Worm (Caenorhabditis elegans) whole organism, young adult: ENCODE data around the gene T25E4.2.

Experiments used
- B0336.3 ChIP-seq: fragments of 200-800 bp; sonication (Bioruptor generic); IDR thresholded peaks from 2 replicates; pipeline ENCODE4 v1.3.6; 2022; ENCODE audit warnings: missing genetic modification characterization, missing compliant biosample characterization
- C06A6.2 ChIP-seq: fragments of 200-800 bp; sonication (Bioruptor generic); conservative IDR thresholded peaks from 2 replicates; pipeline ENCODE4 v1.3.6; 2022; ENCODE audit warnings: missing genetic modification characterization, missing compliant biosample characterization
- F10E7.11 ChIP-seq: sonication (generic microtip); optimal IDR thresholded peaks from 2 replicates; lab custom pipeline; 2017; ENCODE audit warnings: mild to moderate bottlenecking, missing genetic modification characterization, moderate library complexity, missing compliant biosample characterization
- F33H1.4 ChIP-seq: fragments of 200-800 bp; sonication (Bioruptor generic); IDR thresholded peaks from 2 replicates; pipeline ENCODE4 v1.3.6; 2022; ENCODE audit warnings: missing genetic modification reagents, missing genetic modification characterization, missing compliant biosample characterization
- F39B2.1 ChIP-seq: fragments of 200-800 bp; sonication (Bioruptor generic); IDR thresholded peaks from 2 replicates; pipeline ENCODE4 v1.3.6; 2022; ENCODE audit warnings: missing genetic modification reagents, missing genetic modification characterization, missing compliant biosample characterization
- F49E8.2 ChIP-seq: sonication (generic microtip); optimal IDR thresholded peaks from 3 replicates; lab custom pipeline; 2017; ENCODE audit warnings: missing genetic modification characterization, mild to moderate bottlenecking, missing compliant biosample characterization, antibody characterized with exemption, moderate library complexity; ENCODE audit not compliant: insufficient read depth
- F52B5.7 ChIP-seq: sonication (generic microtip); optimal IDR thresholded peaks from 2 replicates; lab custom pipeline; 2016; ENCODE audit warnings: mild to moderate bottlenecking, missing genetic modification characterization, missing compliant biosample characterization
- F57A8.1 ChIP-seq: fragments of 200-800 bp; sonication (Bioruptor generic); optimal IDR thresholded peaks from 2 replicates; lab custom pipeline; 2018; ENCODE audit warnings: mild to moderate bottlenecking, missing genetic modification characterization, moderate library complexity, missing compliant biosample characterization
- T26A5.8 ChIP-seq: sonication (generic microtip); optimal IDR thresholded peaks from 2 replicates; lab custom pipeline; 2016; ENCODE audit warnings: missing genetic modification characterization, missing compliant biosample characterization
- athp-1 ChIP-seq: sonication (generic microtip); optimal IDR thresholded peaks from 2 replicates; lab custom pipeline; 2017; ENCODE audit warnings: mild to moderate bottlenecking, missing genetic modification characterization, missing compliant biosample characterization
- attf-6 ChIP-seq: fragments of 200-800 bp; sonication (Bioruptor generic); IDR thresholded peaks from 2 replicates; pipeline ENCODE4 v1.3.6; 2022; ENCODE audit warnings: missing genetic modification reagents, missing genetic modification characterization, missing compliant biosample characterization
- ceh-100 ChIP-seq: fragments of 200-800 bp; sonication (Bioruptor generic); IDR thresholded peaks from 2 replicates; pipeline ENCODE4 v1.3.6; 2022; ENCODE audit warnings: missing genetic modification reagents, missing genetic modification characterization, missing compliant biosample characterization
- ceh-27 ChIP-seq: fragments of 200-800 bp; sonication (Bioruptor generic); optimal IDR thresholded peaks from 2 replicates; lab custom pipeline; 2018; ENCODE audit warnings: mild to moderate bottlenecking, missing genetic modification characterization, moderate library complexity, missing compliant biosample characterization
- ceh-58 ChIP-seq: fragments of 200-800 bp; sonication (Bioruptor generic); IDR thresholded peaks from 2 replicates; pipeline ENCODE4 v1.3.6; 2022; ENCODE audit warnings: missing genetic modification characterization, missing compliant biosample characterization
- die-1 ChIP-seq: sonication (generic microtip); optimal IDR thresholded peaks from 2 replicates; lab custom pipeline; 2016; ENCODE audit warnings: missing genotype, mild to moderate bottlenecking, missing genetic modification characterization, missing compliant biosample characterization
- dpff-1 ChIP-seq: sonication (generic microtip); optimal IDR thresholded peaks from 2 replicates; lab custom pipeline; 2017; ENCODE audit warnings: mild to moderate bottlenecking, missing genetic modification characterization, missing compliant biosample characterization
- dpl-1 ChIP-seq: fragments of 150-350 bp; optimal IDR thresholded peaks from 2 replicates; lab custom pipeline; 2014; ENCODE audit warnings: missing biosample characterization, missing genetic modification reagents, missing genetic modification characterization
- ets-4 ChIP-seq: fragments of 200-800 bp; sonication (Bioruptor generic); optimal IDR thresholded peaks from 2 replicates; lab custom pipeline; 2018; ENCODE audit warnings: mild to moderate bottlenecking, missing genetic modification characterization, missing compliant biosample characterization
- gei-17 ChIP-seq: fragments of 200-800 bp; sonication (Bioruptor generic); optimal IDR thresholded peaks from 2 replicates; lab custom pipeline; 2018; ENCODE audit warnings: mild to moderate bottlenecking, missing genetic modification characterization, missing compliant biosample characterization
- hlh-26 ChIP-seq: fragments of 200-800 bp; sonication (Bioruptor generic); conservative IDR thresholded peaks from 2 replicates; pipeline ENCODE4 v1.3.6; 2022; ENCODE audit warnings: missing genetic modification reagents, missing genetic modification characterization, missing compliant biosample characterization
- hmg-1.2 ChIP-seq: fragments of 200-800 bp; sonication (Bioruptor generic); IDR thresholded peaks from 2 replicates; pipeline ENCODE4 v1.3.6; 2022; ENCODE audit warnings: missing genetic modification reagents, missing genetic modification characterization, missing compliant biosample characterization
- lag-1 ChIP-seq: fragments of 200-800 bp; sonication (Bioruptor generic); IDR thresholded peaks from 2 replicates; pipeline ENCODE4 v1.3.6; 2022; ENCODE audit warnings: missing genetic modification reagents, missing genetic modification characterization, missing compliant biosample characterization
- let-607 ChIP-seq, 2 experiments: fragments of 200-800 bp in 1 of 2; sonication (Bioruptor generic) in 1 of 2; sonication (generic microtip) in 1 of 2; optimal IDR thresholded peaks; 2 replicates each; lab custom pipeline; 2016 to 2018; ENCODE audit warnings: mild to moderate bottlenecking in 2 of 2, missing compliant biosample characterization in 2 of 2, missing genetic modification characterization in 2 of 2, moderate library complexity in 2 of 2, missing genotype in 1 of 2
- lin-35 ChIP-seq, 3 experiments: fragments of 150-350 bp in 2 of 3; sonication (generic microtip) in 1 of 3; optimal IDR thresholded peaks; 2 replicates each; lab custom pipeline; 2014 to 2018; ENCODE audit warnings: missing biosample characterization in 3 of 3, missing genetic modification characterization in 3 of 3, missing genetic modification reagents in 3 of 3
- lsy-27 ChIP-seq: sonication (generic microtip); optimal IDR thresholded peaks from 2 replicates; lab custom pipeline; 2017; ENCODE audit warnings: missing genetic modification characterization, mild to moderate bottlenecking, missing compliant biosample characterization, antibody characterized with exemption, missing genotype, borderline replicate concordance; ENCODE audit not compliant: insufficient read depth
- madf-10 ChIP-seq: sonication (generic microtip); optimal IDR thresholded peaks from 2 replicates; lab custom pipeline; 2016; ENCODE audit warnings: mild to moderate bottlenecking, missing genetic modification characterization, missing compliant biosample characterization
- madf-3 ChIP-seq: fragments of 200-800 bp; sonication (Bioruptor generic); IDR thresholded peaks from 2 replicates; pipeline ENCODE4 v1.3.6; 2022; ENCODE audit warnings: missing genetic modification reagents, missing genetic modification characterization, missing compliant biosample characterization
- madf-8 ChIP-seq: fragments of 200-800 bp; sonication (Bioruptor generic); conservative IDR thresholded peaks from 2 replicates; pipeline ENCODE4 v1.3.6; 2022; ENCODE audit warnings: missing genetic modification reagents, missing genetic modification characterization, missing compliant biosample characterization
- nfya-2 ChIP-seq: fragments of 200-800 bp; sonication (Bioruptor generic); IDR thresholded peaks from 2 replicates; pipeline ENCODE4 v1.3.6; 2022; ENCODE audit warnings: missing genetic modification reagents, missing genetic modification characterization, missing compliant biosample characterization
- nfyb-1 ChIP-seq: fragments of 200-800 bp; sonication (Bioruptor generic); IDR thresholded peaks from 2 replicates; pipeline ENCODE4 v1.3.6; 2022; ENCODE audit warnings: missing genetic modification reagents, missing genetic modification characterization, missing compliant biosample characterization
- nhr-120 ChIP-seq: fragments of 200-800 bp; sonication (Bioruptor generic); IDR thresholded peaks from 2 replicates; pipeline ENCODE4 v1.3.6; 2022; ENCODE audit warnings: missing genetic modification characterization, missing compliant biosample characterization
- nhr-179 ChIP-seq: sonication (generic microtip); optimal IDR thresholded peaks from 2 replicates; lab custom pipeline; 2016; ENCODE audit warnings: mild to moderate bottlenecking, missing genetic modification characterization, missing compliant biosample characterization
- repo-1 ChIP-seq: sonication (generic microtip); optimal IDR thresholded peaks from 2 replicates; lab custom pipeline; 2017; ENCODE audit warnings: mild to moderate bottlenecking, missing genetic modification characterization, missing compliant biosample characterization
- somi-1 ChIP-seq: fragments of 200-800 bp; sonication (Bioruptor generic); optimal IDR thresholded peaks from 2 replicates; lab custom pipeline; 2018; ENCODE audit warnings: mild to moderate bottlenecking, missing genetic modification characterization, missing compliant biosample characterization
- sptf-2 ChIP-seq: fragments of 200-800 bp; sonication (Bioruptor generic); optimal IDR thresholded peaks from 2 replicates; lab custom pipeline; 2018; ENCODE audit warnings: mild to moderate bottlenecking, missing genetic modification characterization, missing compliant biosample characterization
- tbp1 ChIP-seq: fragments of 200-800 bp; sonication (Bioruptor generic); optimal IDR thresholded peaks from 2 replicates; lab custom pipeline; 2018; ENCODE audit warnings: mild to moderate bottlenecking, missing genetic modification characterization, missing compliant biosample characterization
- unc-62 ChIP-seq: fragments of 150-350 bp; optimal IDR thresholded peaks from 2 replicates; lab custom pipeline; 2014; ENCODE audit warnings: missing biosample characterization, missing genetic modification reagents, missing genetic modification characterization
- xnd-1 ChIP-seq: sonication (generic microtip); optimal IDR thresholded peaks from 2 replicates; lab custom pipeline; 2016; ENCODE audit warnings: missing genotype, missing genetic modification reagents, missing genetic modification characterization, missing compliant biosample characterization
- ztf-22 ChIP-seq: fragments of 200-800 bp; sonication (Bioruptor generic); optimal IDR thresholded peaks from 2 replicates; lab custom pipeline; 2018; ENCODE audit warnings: mild to moderate bottlenecking, missing genetic modification characterization, moderate library complexity, missing compliant biosample characterization
- ztf-25 ChIP-seq: fragments of 200-800 bp; sonication (Bioruptor generic); IDR thresholded peaks from 2 replicates; pipeline ENCODE4 v1.3.6; 2022; ENCODE audit warnings: missing genetic modification reagents, missing genetic modification characterization, missing compliant biosample characterization
- ztf-3 ChIP-seq: fragments of 200-800 bp; sonication (Bioruptor generic); optimal IDR thresholded peaks from 2 replicates; lab custom pipeline; 2018; ENCODE audit warnings: mild to moderate bottlenecking, missing genetic modification characterization, missing compliant biosample characterization

Gene T25E4.2

DNA sequence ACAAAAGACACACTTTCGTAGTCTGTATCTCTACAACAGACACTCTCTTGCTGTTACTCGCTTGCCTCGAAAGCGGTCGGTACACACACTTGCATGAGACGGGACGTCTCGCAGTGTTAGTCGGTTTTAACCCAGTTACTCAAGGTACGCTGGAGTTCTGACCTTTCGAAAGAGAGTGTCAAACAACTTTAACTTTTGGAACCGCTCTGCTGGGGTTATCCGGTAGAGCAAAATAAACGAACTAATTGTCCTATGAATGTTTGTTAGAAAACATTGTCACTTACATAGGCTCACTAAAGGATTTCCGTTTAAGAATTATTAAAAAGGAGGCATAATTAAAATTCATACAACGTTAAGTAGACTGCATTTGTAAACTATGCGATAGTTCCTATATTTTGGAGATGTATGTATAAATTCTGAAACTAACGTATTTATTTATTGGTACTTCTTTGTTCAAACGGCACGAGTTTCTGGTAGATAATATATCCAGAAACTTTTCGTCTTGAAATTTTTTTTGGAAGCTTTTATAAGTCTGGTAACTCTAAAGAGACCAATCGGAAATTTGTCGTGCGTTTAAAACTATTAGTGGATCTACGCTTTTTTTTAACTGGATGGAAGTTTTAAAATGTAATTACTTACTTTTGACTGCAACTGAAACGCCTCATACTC lies 38.6 kb downstream of the T25E4.2 start (continued):
- TF ChIP-seq F49E8.2 (peak; percentile 59), ceh-58 (GFP tag; lab: Robert Waterston, UW) (0 out of 2 replicates have a peak, but pooled peaks have one; percentile 12), ceh-27 (peak; percentile 98), hlh-26 (GFP tag; lab: Robert Waterston, UW) (no peak), ceh-100 (peak; percentile 84), unc-62 (GFP tag; lab: Kevin White, UChicago) (peak; percentile 23), nfyb-1 (GFP tag; lab: Robert Waterston, UW) (peak; percentile 98), die-1 (tag; lab: Kevin White, UChicago) (peak; percentile 64), F33H1.4 (peak; percentile 64), tbp1 (peak; percentile 83), B0336.3 (peak; percentile 98), C06A6.2 (GFP tag; lab: Robert Waterston, UW) (peak; percentile 96), nhr-179 (tag; lab: Kevin White, UChicago) (peak; percentile 54), nfya-2 (GFP tag; lab: Robert Waterston, UW) (0 out of 2 replicates have a peak, but pooled peaks have one; percentile 55), lsy-27 (tag; lab: Kevin White, UChicago) (no peak), madf-3 (GFP tag; lab: Robert Waterston, UW) (no peak; the same call in none of the 2 replicates), dpl-1 (GFP tag; lab: Kevin White, UChicago) (peak; percentile 53), T26A5.8 (peak; percentile 40), ztf-3 (GFP tag; lab: Kevin White, UChicago) (peak; percentile 97), ets-4 (peak; percentile 89), let-607 (tag; optimal IDR thresholded peaks at IDR 0.05; lab: Kevin White, UChicago) (peak; percentile 79 to 91), F52B5.7 (tag; lab: Kevin White, UChicago) (peak; percentile 96), madf-8 (GFP tag; lab: Robert Waterston, UW) (peak; percentile 49), athp-1 (peak; percentile 94), madf-10 (tag; lab: Kevin White, UChicago) (peak; percentile 94), F39B2.1 (GFP tag; lab: Robert Waterston, UW) (peak; percentile 8; the same call in 1 of the 2 replicates), xnd-1 (tag; lab: Kevin White, UChicago) (peak; percentile 15), ztf-25 (GFP tag; lab: Robert Waterston, UW) (no peak), attf-6 (GFP tag; lab: Robert Waterston, UW) (peak; percentile 100), repo-1 (peak; percentile 98), gei-17 (GFP tag; lab: Kevin White, UChicago) (peak; percentile 91), lag-1 (GFP tag; lab: Robert Waterston, UW) (peak; percentile 75; the same call in 1 of the 2 replicates), nhr-120 (0 out of 2 replicates have a peak, but pooled peaks have one; percentile 35), F10E7.11 (tag; lab: Kevin White, UChicago) (peak; percentile 95), F57A8.1 (GFP tag; lab: Kevin White, UChicago) (peak; percentile 78)

DNA sequence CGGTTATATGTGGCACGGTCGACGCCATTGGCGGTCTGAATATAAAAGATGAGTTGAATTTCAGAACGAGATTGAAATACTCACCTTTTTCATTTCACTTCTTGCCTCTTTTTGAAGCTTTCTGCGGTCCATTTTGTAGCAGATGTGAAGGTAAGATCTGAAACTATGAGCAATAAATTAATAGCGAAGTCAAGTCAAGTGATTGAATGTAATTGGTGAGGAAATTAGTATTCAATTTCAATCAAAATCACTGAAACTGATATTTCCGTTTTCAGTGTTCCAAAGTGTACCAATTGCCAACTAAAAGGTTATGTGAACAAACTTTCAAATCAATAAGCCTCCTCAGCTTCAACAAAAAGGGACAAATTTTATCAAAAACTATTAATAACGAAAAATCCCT lies 40.5 kb downstream of the T25E4.2 start, which contains the start of gene C17C3.24:
C17C3.24 (minus strand) TSS at position 101 of the 400 bp plus-strand sequence.
- TF ChIP-seq gei-17 (GFP tag; lab: Kevin White, UChicago) (no peak), somi-1 (no peak), ztf-22 (GFP tag; lab: Kevin White, UChicago) (no peak), dpff-1 (no peak), F39B2.1 (GFP tag; lab: Robert Waterston, UW) (no peak), lin-35 (GFP tag; optimal IDR thresholded peaks at IDR 0.05; lab: Kevin White, UChicago) (no peak), hmg-1.2 (no peak), sptf-2 (no peak)
- TF ChIP-seq, all 124 proteins: peak for 0
